Fruit fly (Drosophila melanogaster): ENCODE data around the gene Daao2.

Gene Daao2

dm6 chr2L:6773645-6774044, 29.2 kb upstream of the Daao2 start, which contains the start of gene CG17378 (continued):
- peak in 1 of 2 experiments; percentile 76 for TF ChIP-seq crp (GFP tag; optimal IDR thresholded peaks at IDR 0.05)
- no peak for TF ChIP-seq CG2889 (GFP tag; IDR thresholded peaks at IDR 0.05)
- no peak for TF ChIP-seq ro (GFP tag; IDR thresholded peaks at IDR 0.05)
- peak; percentile 47 for TF ChIP-seq CG13287 (GFP tag; IDR thresholded peaks at IDR 0.05; ENCODE audit: partially characterized antibody)
- TF ChIP-seq Deaf1 (tag; optimal IDR thresholded peaks at IDR 0.05) = peak; percentile 75
- TF ChIP-seq BtbVII (GFP tag; optimal IDR thresholded peaks at IDR 0.05) = no peak
- peak; percentile 60 for TF ChIP-seq CG12769 (tag; optimal IDR thresholded peaks at IDR 0.05)
- 0 out of 3 replicates have a peak, but pooled peaks have one; percentile 16 for TF ChIP-seq ci (GFP tag; IDR thresholded peaks at IDR 0.05)
- no peak for TF ChIP-seq Tbp (GFP tag; optimal IDR thresholded peaks at IDR 0.05)
- TF ChIP-seq chif (GFP tag; optimal IDR thresholded peaks at IDR 0.05) = no peak
- peak; percentile 12 for TF ChIP-seq BEAF-32 (GFP tag; optimal IDR thresholded peaks at IDR 0.05)
- TF ChIP-seq onecut (GFP tag; IDR thresholded peaks at IDR 0.05) = peak; percentile 83
- TF ChIP-seq CG34422 (GFP tag; IDR thresholded peaks at IDR 0.05) = peak; percentile 62; the same call in 1 of the 3 replicates
- TF ChIP-seq nerfin-2 (GFP tag; IDR thresholded peaks at IDR 0.05; ENCODE audit: partially characterized antibody) = no peak
- peak; percentile 55 for TF ChIP-seq ftz-f1 (GFP tag; optimal IDR thresholded peaks at IDR 0.05)
- TF ChIP-seq wek (GFP tag; optimal IDR thresholded peaks at IDR 0.05) = no peak
- TF ChIP-seq Dref (GFP tag; IDR thresholded peaks at IDR 0.05) = 0 out of 2 replicates have a peak, but pooled peaks have one; percentile 30

- TF ChIP-seq prd (optimal IDR thresholded peaks at IDR 0.05) = no peak
- TF ChIP-seq prd (GFP tag; IDR thresholded peaks at IDR 0.05) = peak; percentile 34; the same call in 1 of the 3 replicates
- TF ChIP-seq Doc3 (GFP tag; IDR thresholded peaks at IDR 0.05; ENCODE audit: partially characterized antibody) = peak; percentile 70
- peak; percentile 53 for TF ChIP-seq BEAF-32 (GFP tag; optimal IDR thresholded peaks at IDR 0.05)
- no peak for TF ChIP-seq HHEX (GFP tag; optimal IDR thresholded peaks at IDR 0.05)
- no peak for TF ChIP-seq Gug (GFP tag; IDR thresholded peaks at IDR 0.05)
- peak; percentile 62 for TF ChIP-seq crol (GFP tag; IDR thresholded peaks at IDR 0.05)
- peak; percentile 73 for TF ChIP-seq row (GFP tag; IDR thresholded peaks at IDR 0.05)
- TF ChIP-seq tll (GFP tag; optimal IDR thresholded peaks at IDR 0.05) = no peak
- peak; percentile 66 for TF ChIP-seq CG13287 (GFP tag; IDR thresholded peaks at IDR 0.05; ENCODE audit: partially characterized antibody)
- peak; percentile 46; the same call in 1 of the 2 replicates for TF ChIP-seq sna (GFP tag; IDR thresholded peaks at IDR 0.05; ENCODE audit: partially characterized antibody)
- TF ChIP-seq org-1 (GFP tag; optimal IDR thresholded peaks at IDR 0.05) = no peak
- TF ChIP-seq caup (GFP tag; optimal IDR thresholded peaks at IDR 0.05; ENCODE audit: severe bottlenecking) = no peak
- TF ChIP-seq B-H1 (GFP tag; IDR thresholded peaks at IDR 0.05) = no peak
- TF ChIP-seq sr (GFP tag; IDR thresholded peaks at IDR 0.05) = 0 out of 3 replicates have a peak, but pooled peaks have one; percentile 34
- no peak for TF ChIP-seq CG7963 (GFP tag; IDR thresholded peaks at IDR 0.05; ENCODE audit: partially characterized antibody)
- TF ChIP-seq CG16813 (GFP tag; IDR thresholded peaks at IDR 0.05; ENCODE audit: partially characterized antibody) = peak; percentile 55; the same call in 2 of the 3 replicates
- TF ChIP-seq CG6175 (GFP tag; IDR thresholded peaks at IDR 0.05) = no peak
- TF ChIP-seq sob (GFP tag; IDR thresholded peaks at IDR 0.05) = 0 out of 2 replicates have a peak, but pooled peaks have one; percentile 18
- TF ChIP-seq CG3847 (GFP tag; IDR thresholded peaks at IDR 0.05) = 0 out of 2 replicates have a peak, but pooled peaks have one; percentile 15
- peak; percentile 60; the same call in 2 of the 3 replicates for TF ChIP-seq knrl (GFP tag; IDR thresholded peaks at IDR 0.05; ENCODE audit: partially characterized antibody)
- TF ChIP-seq Poxn (GFP tag; IDR thresholded peaks at IDR 0.05) = no peak
- 0 out of 2 replicates have a peak, but pooled peaks have one; percentile 12 for TF ChIP-seq ssp (GFP tag; IDR thresholded peaks at IDR 0.05)
- no peak for TF ChIP-seq gem (tag; optimal IDR thresholded peaks at IDR 0.05)
- TF ChIP-seq CG4404 (GFP tag; IDR thresholded peaks at IDR 0.05) = no peak
- TF ChIP-seq Bgb (GFP tag; IDR thresholded peaks at IDR 0.05; ENCODE audit: partially characterized antibody) = peak; percentile 34; the same call in 1 of the 2 replicates
- TF ChIP-seq Dll (GFP tag; IDR thresholded peaks at IDR 0.05; ENCODE audit: partially characterized antibody) = peak; percentile 84
- peak; percentile 68 for TF ChIP-seq unc-4 (GFP tag; IDR thresholded peaks at IDR 0.05; ENCODE audit: partially characterized antibody)
- peak; percentile 65 for TF ChIP-seq Scr (GFP tag; IDR thresholded peaks at IDR 0.05; ENCODE audit: partially characterized antibody)
- TF ChIP-seq ac (GFP tag; optimal IDR thresholded peaks at IDR 0.05) = no peak
- TF ChIP-seq CG2129 (GFP tag; IDR thresholded peaks at IDR 0.05; ENCODE audit: partially characterized antibody) = peak; percentile 28; the same call in 1 of the 2 replicates
- peak; percentile 48; the same call in 1 of the 3 replicates for TF ChIP-seq zen2 (GFP tag; IDR thresholded peaks at IDR 0.05; ENCODE audit: partially characterized antibody)
These were observed 28.0 kb upstream of the Daao2 start for dm6 chr2L:6774853-6775252.

Data from whole organism, embryonic.